Comparison of ENCODE assay signal across 5 worm cellular contexts in genomic region chrIV:9090538-9091195, ce11.
TF ChIP-seq lines count a peak whose summit lies in the region.

No protein-coding gene starts in this region.

TF ChIP-seq in whole organism, L1 larva, 84 proteins besides CTCF, POLR2A, EP300 and RAD21 (continues in another document):
- TF ChIP-seq rnt-1 (tag; optimal IDR thresholded peaks at IDR 0.05; lab: Kevin White, UChicago) = no peak
- TF ChIP-seq irx-1 (tag; optimal IDR thresholded peaks at IDR 0.05; lab: Kevin White, UChicago) = no peak
- peak in 1 of 2 experiments; percentile 72 for TF ChIP-seq mdl-1 (tag; optimal IDR thresholded peaks at IDR 0.05; lab: Kevin White, UChicago)
- no peak for TF ChIP-seq pag-3 (tag; optimal IDR thresholded peaks at IDR 0.05; lab: Kevin White, UChicago; ENCODE audit: borderline replicate concordance, insufficient read depth)
- peak in 1 of 3 experiments; percentile 22 for TF ChIP-seq dpl-1 (GFP tag; optimal IDR thresholded peaks at IDR 0.05; lab: Kevin White, UChicago)
- no peak for TF ChIP-seq unc-30 (tag; optimal IDR thresholded peaks at IDR 0.05; lab: Kevin White, UChicago)
- TF ChIP-seq tbx-2 (tag; optimal IDR thresholded peaks at IDR 0.05; lab: Kevin White, UChicago) = peak; percentile 16
- no peak for TF ChIP-seq lir-3 (tag; optimal IDR thresholded peaks at IDR 0.05; lab: Kevin White, UChicago; ENCODE audit: poor library complexity)
- peak; percentile 43 for TF ChIP-seq nhr-71 (tag; optimal IDR thresholded peaks at IDR 0.05; lab: Kevin White, UChicago)
- TF ChIP-seq ces-1 (GFP tag; optimal IDR thresholded peaks at IDR 0.05; lab: Kevin White, UChicago) = no peak
- TF ChIP-seq lsy-2 (tag; optimal IDR thresholded peaks at IDR 0.05; lab: Kevin White, UChicago) = peak; percentile 7 to 26
- peak; percentile 34 for TF ChIP-seq blmp-1 (tag; optimal IDR thresholded peaks at IDR 0.05; lab: Kevin White, UChicago)
- no peak for TF ChIP-seq unc-62 (GFP tag; optimal IDR thresholded peaks at IDR 0.05; lab: Kevin White, UChicago)
- peak; percentile 38 for TF ChIP-seq C16A3.4 (tag; optimal IDR thresholded peaks at IDR 0.05; lab: Kevin White, UChicago)
- peak; percentile 66 for TF ChIP-seq grh-1 (GFP tag; IDR thresholded peaks at IDR 0.05; lab: Robert Waterston, UW)
- TF ChIP-seq xbp-1 (tag; optimal IDR thresholded peaks at IDR 0.05; lab: Kevin White, UChicago) = peak; percentile 4
- peak; percentile 65 for TF ChIP-seq snu-23 (GFP tag; optimal IDR thresholded peaks at IDR 0.05; lab: Kevin White, UChicago)

TF ChIP-seq in whole organism, L2 larva, 48 proteins besides CTCF, POLR2A, EP300 and RAD21:
- TF ChIP-seq lin-13 (GFP tag; optimal IDR thresholded peaks at IDR 0.05; lab: Kevin White, UChicago) (no peak), sma-3 (GFP tag; optimal IDR thresholded peaks at IDR 0.05; lab: Kevin White, UChicago) (peak; percentile 24), nhr-25 (tag; optimal IDR thresholded peaks at IDR 0.05; lab: Kevin White, UChicago) (peak; percentile 75), lsy-2 (tag; optimal IDR thresholded peaks at IDR 0.05; lab: Kevin White, UChicago) (no peak), nhr-129 (tag; optimal IDR thresholded peaks at IDR 0.05; lab: Kevin White, UChicago) (peak; percentile 51), peb-1 (tag; optimal IDR thresholded peaks at IDR 0.05; lab: Kevin White, UChicago) (no peak), F13H6.1 (tag; optimal IDR thresholded peaks at IDR 0.05; lab: Kevin White, UChicago) (peak; percentile 26), mbf-1 (tag; optimal IDR thresholded peaks at IDR 0.05; lab: Kevin White, UChicago) (no peak), elt-1 (tag; optimal IDR thresholded peaks at IDR 0.05; lab: Kevin White, UChicago) (no peak), ceh-16 (tag; optimal IDR thresholded peaks at IDR 0.05; lab: Kevin White, UChicago) (peak; percentile 25), nhr-11 (tag; optimal IDR thresholded peaks at IDR 0.05; lab: Kevin White, UChicago) (no peak), nhr-6 (tag; optimal IDR thresholded peaks at IDR 0.05; lab: Kevin White, UChicago) (peak; percentile 18), mab-5 (tag; optimal IDR thresholded peaks at IDR 0.05; lab: Kevin White, UChicago) (no peak)

TF ChIP-seq in whole organism, L3 larva, 47 proteins besides CTCF, POLR2A, EP300 and RAD21:
- TF ChIP-seq nhr-11 (tag; optimal IDR thresholded peaks at IDR 0.05; lab: Kevin White, UChicago) (no peak), nhr-237 (tag; optimal IDR thresholded peaks at IDR 0.05; lab: Kevin White, UChicago) (no peak), lin-15B (tag; optimal IDR thresholded peaks at IDR 0.05; lab: Kevin White, UChicago) (no peak), ztf-11 (tag; optimal IDR thresholded peaks at IDR 0.05; lab: Kevin White, UChicago) (no peak), elt-2 (tag; optimal IDR thresholded peaks at IDR 0.05; lab: Kevin White, UChicago) (no peak), ama-1 (optimal IDR thresholded peaks at IDR 0.05; lab: Kevin White, UChicago) (peak; percentile 6), skn-1 (tag; optimal IDR thresholded peaks at IDR 0.05; lab: Kevin White, UChicago) (no peak), nhr-76 (tag; optimal IDR thresholded peaks at IDR 0.05; lab: Kevin White, UChicago) (no peak), nhr-12 (tag; optimal IDR thresholded peaks at IDR 0.05; lab: Kevin White, UChicago) (no peak), nhr-28 (tag; optimal IDR thresholded peaks at IDR 0.05; lab: Kevin White, UChicago) (no peak), tbx-2 (tag; optimal IDR thresholded peaks at IDR 0.05; lab: Kevin White, UChicago) (no peak), nhr-25 (tag; optimal IDR thresholded peaks at IDR 0.05; lab: Kevin White, UChicago) (peak; percentile 42), unc-62 (GFP tag; optimal IDR thresholded peaks at IDR 0.05; lab: Kevin White, UChicago) (no peak), eor-1 (tag; optimal IDR thresholded peaks at IDR 0.05; lab: Kevin White, UChicago) (no peak), fkh-10 (GFP tag; optimal IDR thresholded peaks at IDR 0.05; lab: Kevin White, UChicago) (no peak), elt-1 (tag; optimal IDR thresholded peaks at IDR 0.05; lab: Kevin White, UChicago) (peak; percentile 12), ceh-9 (tag; optimal IDR thresholded peaks at IDR 0.05; lab: Kevin White, UChicago) (no peak), jun-1 (tag; optimal IDR thresholded peaks at IDR 0.05; lab: Kevin White, UChicago) (no peak), pha-4 (tag; optimal IDR thresholded peaks at IDR 0.05; lab: Kevin White, UChicago) (no peak), mdl-1 (tag; optimal IDR thresholded peaks at IDR 0.05; lab: Kevin White, UChicago) (no peak), ZK546.5 (tag; optimal IDR thresholded peaks at IDR 0.05; lab: Kevin White, UChicago) (no peak), aly-2 (tag; optimal IDR thresholded peaks at IDR 0.05; lab: Kevin White, UChicago) (no peak)

TF ChIP-seq in whole organism, L4 larva, 104 proteins besides CTCF, POLR2A, EP300 and RAD21:
- TF ChIP-seq jun-1 (tag; optimal IDR thresholded peaks at IDR 0.05; lab: Kevin White, UChicago) = no peak
- peak; percentile 60 for TF ChIP-seq hlh-30 (tag; optimal IDR thresholded peaks at IDR 0.05; lab: Kevin White, UChicago; ENCODE audit: insufficient read depth)
- TF ChIP-seq zag-1 (tag; optimal IDR thresholded peaks at IDR 0.05; lab: Kevin White, UChicago) = no peak
- TF ChIP-seq unc-62 (GFP tag; optimal IDR thresholded peaks at IDR 0.05 in 1 of 2; lab: Kevin White, UChicago) = peak in 1 of 2 experiments; percentile 32
- no peak for TF ChIP-seq unc-62 (tag; optimal IDR thresholded peaks at IDR 0.05; lab: Kevin White, UChicago)

TF ChIP-seq in whole organism, late embryonic, 69 proteins besides CTCF, POLR2A, EP300 and RAD21:
- TF ChIP-seq ref-2 (tag; optimal IDR thresholded peaks at IDR 0.05; lab: Kevin White, UChicago) (no peak), hlh-30 (tag; optimal IDR thresholded peaks at IDR 0.05; lab: Kevin White, UChicago; ENCODE audit: insufficient read depth) (peak; percentile 24)

Comparison
In these comparisons a context has a peak if more than half of its experiments do, and no peak if none do; other contexts are left out.
1. Of the 29 proteins assayed by ChIP-seq in both whole organism, L4 larva and whole organism, L1 larva: peak only in whole organism, L4 larva: none; only in whole organism, L1 larva: lsy-2, mep-1 and skn-1; in both: none; in neither: 23; mixed calls (peak in some experiments, not most) for 3.